Worm (Caenorhabditis elegans): ENCODE results near the gene Y66D12A.1.
A peak's percentile ranks its signal among the peaks of the same experiment; 100 is the strongest.

The Y66D12A.1 gene

ce11 chrIII:11581372-11581771, 26.6 kb upstream of the Y66D12A.1 start, which contains the start of the genes Y66D12A.6 and ceh-92:
Gene Y66D12A.6 (minus strand): TSS chrIII:11581402.
Gene ceh-92 (plus strand): TSS chrIII:11581600.
- TF ChIP-seq dox-1 (GFP tag; IDR thresholded peaks at IDR 0.05) (peak; percentile 37; the same call in 1 of the 2 replicates), chd-7 (tag; optimal IDR thresholded peaks at IDR 0.05) (no peak), B0019.2 (GFP tag; conservative IDR thresholded peaks at IDR 0.05) (peak; percentile 14; the same call in 1 of the 2 replicates), efl-1 (GFP tag; optimal IDR thresholded peaks at IDR 0.05) (peak; percentile 50), madf-3 (GFP tag; IDR thresholded peaks at IDR 0.05) (no peak), ceh-91 (GFP tag; IDR thresholded peaks at IDR 0.05) (peak; percentile 49; the same call in 1 of the 2 replicates), mcd-1 (GFP tag; IDR thresholded peaks at IDR 0.05) (peak; percentile 49; the same call in 1 of the 2 replicates), snpc-1.3 (tag; optimal IDR thresholded peaks at IDR 0.05; ENCODE audit: insufficient read depth) (peak; percentile 37), D2030.7 (GFP tag; IDR thresholded peaks at IDR 0.05) (peak; percentile 73), snpc-1.1 (tag; optimal IDR thresholded peaks at IDR 0.05; ENCODE audit: insufficient read depth) (peak; percentile 0), madf-6 (GFP tag; IDR thresholded peaks at IDR 0.05) (peak; percentile 64), repo-1 (tag; optimal IDR thresholded peaks at IDR 0.05) (no peak), lin-54 (GFP tag; optimal IDR thresholded peaks at IDR 0.05) (peak; percentile 56), lsl-1 (GFP tag; optimal IDR thresholded peaks at IDR 0.05) (peak; percentile 78), snpc-3.4 (tag; optimal IDR thresholded peaks at IDR 0.05) (peak; percentile 1), lin-26 (GFP tag; IDR thresholded peaks at IDR 0.05) (no peak), F49E8.2 (tag; optimal IDR thresholded peaks at IDR 0.05; ENCODE audit: insufficient read depth) (peak; percentile 70), nfya-2 (GFP tag; IDR thresholded peaks at IDR 0.05) (no peak), dpl-1 (GFP tag; optimal IDR thresholded peaks at IDR 0.05) (peak; percentile 25), F23B12.7 (tag; optimal IDR thresholded peaks at IDR 0.05; ENCODE audit: insufficient read depth) (peak; percentile 5), ceh-79 (tag; optimal IDR thresholded peaks at IDR 0.05) (no peak), F33H1.4 (GFP tag; IDR thresholded peaks at IDR 0.05) (peak; percentile 47)

ce11 chrIII:11582569-11582968, 25.4 kb upstream of the Y66D12A.1 start:
- TF ChIP-seq C17E4.6 (GFP tag; IDR thresholded peaks at IDR 0.05): no peak
- TF ChIP-seq nfyb-1 (GFP tag; IDR thresholded peaks at IDR 0.05): peak; percentile 64; the same call in 1 of the 2 replicates
- TF ChIP-seq attf-5 (GFP tag; optimal IDR thresholded peaks at IDR 0.05): no peak
- no peak for TF ChIP-seq die-1 (tag; optimal IDR thresholded peaks at IDR 0.05)
- TF ChIP-seq pha-4 (tag; optimal IDR thresholded peaks at IDR 0.05): no peak

DNA sequence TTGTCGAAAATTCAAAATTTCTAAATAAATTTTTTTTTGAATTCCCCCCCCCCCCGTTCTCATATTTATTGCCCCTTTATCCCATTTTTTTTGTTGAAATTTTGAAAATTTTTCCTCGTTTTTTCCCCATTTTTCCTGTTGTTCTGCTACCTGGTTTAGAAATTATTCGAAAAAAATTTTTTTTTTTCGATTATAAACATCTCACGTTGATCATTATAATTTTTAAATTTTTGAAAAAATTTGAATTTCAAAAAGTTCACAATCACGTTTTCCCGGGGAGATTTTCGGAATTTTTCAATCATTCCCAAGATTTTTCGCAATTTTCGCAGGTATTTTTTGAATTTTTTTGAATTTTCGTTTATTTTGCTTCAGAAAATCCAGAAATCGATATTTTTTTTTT, 19.1 kb upstream of the Y66D12A.1 start, which contains the start of gene Y66D12A.3:
Gene Y66D12A.3, plus strand, starts transcription at position 301 of the 400 bp plus-strand sequence.
- TF ChIP-seq nhr-80 (tag; optimal IDR thresholded peaks at IDR 0.05): no peak
- TF ChIP-seq C06A6.2 (GFP tag; conservative IDR thresholded peaks at IDR 0.05): no peak
- no peak for TF ChIP-seq let-526 (GFP tag; IDR thresholded peaks at IDR 0.05)
- TF ChIP-seq aptf-2 (GFP tag; conservative IDR thresholded peaks at IDR 0.05): no peak
- TF ChIP-seq B0035.1 (tag; optimal IDR thresholded peaks at IDR 0.05): no peak
- no peak for TF ChIP-seq madf-3 (GFP tag; IDR thresholded peaks at IDR 0.05)
- TF ChIP-seq ekl-4 (GFP tag; IDR thresholded peaks at IDR 0.05): no peak
- no peak for TF ChIP-seq sea-2 (GFP tag; IDR thresholded peaks at IDR 0.05)
- no peak for TF ChIP-seq bed-1 (GFP tag; IDR thresholded peaks at IDR 0.05)
- TF ChIP-seq nhr-179 (tag; optimal IDR thresholded peaks at IDR 0.05): no peak
- no peak for TF ChIP-seq F39B2.1 (GFP tag; IDR thresholded peaks at IDR 0.05)
- TF ChIP-seq zim-3 (tag; optimal IDR thresholded peaks at IDR 0.05): no peak
- TF ChIP-seq somi-1 (GFP tag; optimal IDR thresholded peaks at IDR 0.05): no peak
- TF ChIP-seq gei-17 (GFP tag; optimal IDR thresholded peaks at IDR 0.05): no peak
- no peak for TF ChIP-seq C17E4.6 (GFP tag; IDR thresholded peaks at IDR 0.05)
- no peak for TF ChIP-seq Y53G8AR.9 (GFP tag; conservative IDR thresholded peaks at IDR 0.05)
- TF ChIP-seq snpc-1.1 (tag; optimal IDR thresholded peaks at IDR 0.05; ENCODE audit: insufficient read depth): no peak
- no peak for TF ChIP-seq ZK185.1 (tag; optimal IDR thresholded peaks at IDR 0.05; ENCODE audit: poor library complexity, severe bottlenecking)
- TF ChIP-seq lag-1 (GFP tag; IDR thresholded peaks at IDR 0.05): no peak
- TF ChIP-seq repo-1 (tag; optimal IDR thresholded peaks at IDR 0.05): no peak

Measured in whole organism, young adult.